Worm (Caenorhabditis elegans) whole organism, midembryonic: Measurements from ENCODE around the gene C50H2.4.

Experiments used
- T22C8.4 ChIP-seq: fragments of 200-800 bp; sonication (Bioruptor generic); IDR thresholded peaks from 2 replicates; pipeline ENCODE4 v1.3.6; 2022; ENCODE audit warnings: missing genetic modification characterization, missing compliant biosample characterization
- cog-1 ChIP-seq: sonication (generic microtip); optimal IDR thresholded peaks from 2 replicates; lab custom pipeline; 2016; ENCODE audit warnings: missing genetic modification characterization, missing compliant biosample characterization
- flt-1 ChIP-seq: fragments of 200-800 bp; sonication (Bioruptor generic); IDR thresholded peaks from 2 replicates; pipeline ENCODE4 v1.3.6; 2022; ENCODE audit warnings: missing genetic modification characterization, missing compliant biosample characterization
- klf-2 ChIP-seq: fragments of 200-800 bp; sonication (Bioruptor generic); conservative IDR thresholded peaks from 2 replicates; pipeline ENCODE4 v1.3.6; 2022; ENCODE audit warnings: missing genetic modification reagents, missing genetic modification characterization, missing compliant biosample characterization
- med-1 ChIP-seq: sonication (generic microtip); optimal IDR thresholded peaks from 2 replicates; lab custom pipeline; 2017; ENCODE audit warnings: missing genetic modification characterization, mild to moderate bottlenecking, missing compliant biosample characterization, antibody characterized with exemption, missing genetic modification reagents; ENCODE audit not compliant: insufficient read depth
- ref-1 ChIP-seq: fragments of 200-800 bp; sonication (Bioruptor generic); conservative IDR thresholded peaks from 2 replicates; pipeline ENCODE4 v1.3.6; 2022; ENCODE audit warnings: missing genetic modification reagents, missing genetic modification characterization, missing compliant biosample characterization
- tab-1 ChIP-seq: fragments of 200-800 bp; sonication (Bioruptor generic); IDR thresholded peaks from 2 replicates; pipeline ENCODE4 v1.3.6; 2022; ENCODE audit warnings: missing genetic modification characterization, missing compliant biosample characterization
- ztf-23 ChIP-seq: fragments of 200-800 bp; sonication (Bioruptor generic); IDR thresholded peaks from 2 replicates; pipeline ENCODE4 v1.3.6; 2022; ENCODE audit warnings: missing genetic modification reagents, missing genetic modification characterization, missing compliant biosample characterization
- ztf-29 ChIP-seq: fragments of 200-800 bp; sonication (Bioruptor generic); IDR thresholded peaks from 2 replicates; pipeline ENCODE4 v1.3.6; 2022; ENCODE audit warnings: missing genetic modification reagents, missing genetic modification characterization, missing compliant biosample characterization

Gene C50H2.4

DNA sequence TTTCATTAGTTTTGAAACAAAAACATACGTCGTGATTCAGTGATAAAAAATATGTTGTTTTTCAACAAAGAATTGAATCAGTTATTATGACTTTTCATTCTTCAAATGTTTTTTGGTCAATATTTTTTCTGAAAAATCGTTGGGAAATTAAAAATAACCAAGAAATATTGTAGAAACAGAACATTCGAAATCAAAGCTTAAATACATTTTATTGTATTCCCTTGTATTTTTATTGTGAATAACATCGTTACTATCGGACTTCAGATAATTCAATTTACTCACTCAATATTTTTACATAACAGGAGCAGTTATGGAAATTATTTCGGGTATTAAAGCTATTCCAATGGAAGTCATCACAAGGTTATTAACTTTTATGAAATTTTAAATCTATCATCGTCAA lies at the start of gene C50H2.4:
Gene C50H2.4, plus strand, starts transcription at position 301 of the 400 bp plus-strand sequence.
- TF ChIP-seq tab-1 (no peak), flt-1 (GFP tag; lab: Robert Waterston, UW) (no peak)

DNA sequence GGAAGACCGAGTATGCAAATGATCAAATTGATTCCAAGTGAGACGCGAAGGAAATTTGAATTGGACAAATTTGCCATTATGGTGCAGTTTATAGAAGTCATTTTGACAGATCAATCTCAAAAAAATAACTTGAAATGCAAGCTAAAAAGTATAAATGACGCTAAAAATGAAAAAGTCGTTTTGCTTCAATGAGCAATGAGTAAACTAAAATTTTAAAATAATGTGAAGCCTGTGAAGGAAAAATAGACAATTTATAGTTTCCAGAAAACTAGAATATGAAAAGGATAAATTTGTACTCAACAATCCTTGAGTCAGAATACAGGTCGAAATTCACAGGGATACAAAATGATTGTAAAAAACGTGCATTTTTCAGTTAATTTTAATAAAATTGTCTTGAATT lies 48.5 kb upstream of the C50H2.4 start, which contains the start of gene srab-17:
Gene srab-17, minus strand, starts transcription at position 101 of the 400 bp plus-strand sequence.
- TF ChIP-seq cog-1 (no peak), ref-1 (GFP tag; lab: Robert Waterston, UW) (no peak), ztf-29 (GFP tag; lab: Robert Waterston, UW) (no peak), tab-1 (no peak), ztf-23 (GFP tag; lab: Robert Waterston, UW) (no peak), flt-1 (GFP tag; lab: Robert Waterston, UW) (no peak), med-1 (GFP tag; lab: Kevin White, UChicago) (no peak), klf-2 (no peak)

ce11 chrV:9871339-9871738 lies 45.4 kb upstream of the C50H2.4 start, which contains the start of gene srab-18:
Gene srab-18, minus strand, starts transcription at chrV:9871439.
- no peak for TF ChIP-seq tab-1
- no peak for TF ChIP-seq T22C8.4 (GFP tag; lab: Robert Waterston, UW)
- no peak for TF ChIP-seq cog-1
- TF ChIP-seq ref-1 (GFP tag; lab: Robert Waterston, UW) = no peak
- no peak for TF ChIP-seq klf-2
- no peak for TF ChIP-seq flt-1 (GFP tag; lab: Robert Waterston, UW)
- no peak for TF ChIP-seq ztf-29 (GFP tag; lab: Robert Waterston, UW)
- no peak for TF ChIP-seq ztf-23 (GFP tag; lab: Robert Waterston, UW)
- no peak for TF ChIP-seq med-1 (GFP tag; lab: Kevin White, UChicago)

ce11 chrV:9879404-9879803 lies 37.4 kb upstream of the C50H2.4 start, which contains the start of gene srab-26:
Gene srab-26, minus strand, starts transcription at chrV:9879504.
- TF ChIP-seq cog-1 (no peak), klf-2 (no peak), flt-1 (GFP tag; lab: Robert Waterston, UW) (no peak), tab-1 (no peak), ztf-29 (GFP tag; lab: Robert Waterston, UW) (no peak), ztf-23 (GFP tag; lab: Robert Waterston, UW) (no peak), med-1 (GFP tag; lab: Kevin White, UChicago) (no peak), ref-1 (GFP tag; lab: Robert Waterston, UW) (no peak), T22C8.4 (GFP tag; lab: Robert Waterston, UW) (no peak)

DNA sequence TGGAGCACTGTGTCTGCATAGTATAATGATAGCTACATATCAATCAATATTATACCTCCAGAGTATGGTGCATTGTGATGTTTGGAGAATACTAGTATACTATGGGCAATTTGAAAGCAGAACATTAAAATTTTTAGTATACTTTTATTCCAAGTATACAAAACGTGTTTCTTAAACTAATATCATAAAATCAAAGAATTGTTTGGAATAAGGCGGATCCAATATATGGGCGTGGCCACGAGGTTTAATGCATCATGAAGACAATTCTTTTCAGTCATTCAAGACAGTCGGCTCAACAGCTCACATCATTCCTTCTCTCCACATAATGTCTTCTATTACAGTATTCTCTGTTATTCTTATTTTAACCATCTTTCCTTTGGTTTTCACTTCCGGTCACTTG lies 36.9 kb upstream of the C50H2.4 start, which contains the start of gene sdz-31:
Gene sdz-31, plus strand, starts transcription at position 301 of the 400 bp plus-strand sequence.
- TF ChIP-seq ztf-23 (GFP tag; lab: Robert Waterston, UW) (no peak), tab-1 (no peak), flt-1 (GFP tag; lab: Robert Waterston, UW) (no peak)

DNA sequence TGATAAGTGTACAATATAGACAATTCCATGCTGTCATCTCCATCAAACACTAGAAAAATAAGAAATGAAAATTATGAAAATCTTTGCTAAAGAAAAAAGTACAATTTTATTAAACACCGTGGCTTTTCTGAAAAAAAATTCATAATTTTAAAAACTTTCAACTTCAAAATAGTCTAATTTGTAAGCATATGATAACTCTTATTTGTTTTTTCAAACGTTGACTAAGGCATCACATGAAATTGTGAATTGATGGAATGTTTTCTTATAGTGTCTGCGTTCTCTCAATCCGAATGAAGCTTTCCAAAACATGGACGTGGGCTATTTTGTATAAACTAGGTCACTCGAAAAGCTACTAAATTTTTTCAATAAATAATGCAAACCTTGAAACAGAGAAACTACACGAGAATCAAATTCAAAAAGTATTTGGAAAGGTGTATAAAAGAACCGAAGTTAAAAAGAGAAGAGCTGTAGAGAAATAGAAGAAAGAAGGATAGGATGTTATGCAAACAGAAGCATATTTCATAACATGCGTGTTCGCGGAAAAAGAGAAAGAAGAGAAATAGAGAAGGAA lies 30.8 kb upstream of the C50H2.4 start, which contains the start of gene clp-9:
Gene clp-9, minus strand, starts transcription at position 51 of the 571 bp plus-strand sequence.
- TF ChIP-seq med-1 (GFP tag; lab: Kevin White, UChicago) = no peak
- TF ChIP-seq ztf-23 (GFP tag; lab: Robert Waterston, UW) = no peak
- TF ChIP-seq ref-1 (GFP tag; lab: Robert Waterston, UW) = no peak

DNA sequence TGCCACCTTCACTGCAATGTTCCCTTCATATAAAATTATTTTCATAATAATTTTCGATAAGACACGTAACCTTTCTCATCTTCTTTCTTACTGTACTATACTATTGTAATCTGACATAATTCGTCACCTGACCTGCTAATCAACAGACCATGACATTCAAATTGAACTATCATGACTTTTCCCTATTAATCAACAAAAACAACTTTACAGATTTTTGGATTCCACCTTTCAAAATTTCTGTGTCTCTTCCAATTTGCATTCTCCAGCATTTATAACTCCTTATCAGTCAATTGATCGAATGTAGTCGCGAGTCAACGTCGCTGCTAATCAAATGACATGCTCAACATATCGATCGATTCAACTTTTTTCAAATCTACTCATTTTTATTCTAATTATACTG lies 27.1 kb upstream of the C50H2.4 start, which contains the start of gene fshr-1:
Gene fshr-1, plus strand, starts transcription at position 209 of the 400 bp plus-strand sequence.
- no peak for TF ChIP-seq flt-1 (GFP tag; lab: Robert Waterston, UW)
- no peak for TF ChIP-seq cog-1
- TF ChIP-seq ztf-29 (GFP tag; lab: Robert Waterston, UW) = no peak
- TF ChIP-seq ref-1 (GFP tag; lab: Robert Waterston, UW) = no peak
- TF ChIP-seq T22C8.4 (GFP tag; lab: Robert Waterston, UW) = no peak
- TF ChIP-seq med-1 (GFP tag; lab: Kevin White, UChicago) = no peak
- no peak for TF ChIP-seq tab-1
- no peak for TF ChIP-seq klf-2
- no peak for TF ChIP-seq ztf-23 (GFP tag; lab: Robert Waterston, UW)

- no peak for TF ChIP-seq ztf-23 (GFP tag; lab: Robert Waterston, UW)
- no peak for TF ChIP-seq med-1 (GFP tag; lab: Kevin White, UChicago)
- TF ChIP-seq klf-2 = no peak
- no peak for TF ChIP-seq cog-1
- TF ChIP-seq ref-1 (GFP tag; lab: Robert Waterston, UW) = no peak
- no peak for TF ChIP-seq T22C8.4 (GFP tag; lab: Robert Waterston, UW)
- TF ChIP-seq tab-1 = no peak
These were observed 17.5 kb upstream of the C50H2.4 start, which contains the start of gene egl-47 for ce11 chrV:9899278-9899677. Gene egl-47, plus strand, starts transcription at chrV:9899578.

DNA sequence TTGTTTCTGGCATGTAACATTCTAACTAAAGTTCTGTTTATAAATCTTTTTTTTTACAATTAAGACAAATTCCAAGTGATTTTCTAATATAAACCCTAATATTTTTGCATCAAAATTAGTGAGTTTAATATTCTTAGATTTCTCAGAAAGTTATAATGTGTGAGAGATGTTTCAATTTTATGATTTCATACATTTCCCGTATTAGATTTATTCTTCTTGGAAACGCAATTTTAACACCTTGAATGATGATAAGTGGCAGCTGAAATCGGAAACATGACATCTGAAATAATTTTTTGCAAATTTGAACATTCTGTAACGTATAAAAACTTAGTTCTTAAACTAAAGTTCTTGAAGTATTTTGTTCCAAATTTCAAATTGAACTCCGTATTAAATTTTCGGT lies 15.6 kb upstream of the C50H2.4 start:
- TF ChIP-seq flt-1 (GFP tag; lab: Robert Waterston, UW) (no peak), T22C8.4 (GFP tag; lab: Robert Waterston, UW) (no peak), med-1 (GFP tag; lab: Kevin White, UChicago) (no peak), klf-2 (no peak), ref-1 (GFP tag; lab: Robert Waterston, UW) (no peak), ztf-23 (GFP tag; lab: Robert Waterston, UW) (no peak), tab-1 (no peak), ztf-29 (GFP tag; lab: Robert Waterston, UW) (no peak), cog-1 (no peak)

DNA sequence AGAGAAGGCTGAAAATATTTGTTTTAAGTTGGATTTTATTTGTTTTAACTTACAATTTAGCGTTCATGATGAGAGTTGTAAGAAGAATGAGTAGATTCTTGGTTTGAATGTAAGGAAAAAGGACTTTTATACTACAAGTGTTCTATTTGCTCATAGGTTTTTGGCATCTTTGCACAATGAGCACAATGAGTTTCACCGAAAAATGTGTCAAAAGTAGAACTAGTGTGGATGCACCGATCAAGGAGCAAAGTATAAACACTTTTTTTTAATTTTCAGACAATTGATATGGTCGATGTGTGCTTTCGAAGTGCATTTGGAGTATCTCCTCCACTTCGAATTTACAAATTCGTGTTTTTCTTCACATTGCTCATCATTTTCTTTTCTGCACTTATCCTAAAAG lies 10.7 kb upstream of the C50H2.4 start, which contains the start of gene fipr-11:
Gene fipr-11, minus strand, starts transcription at position 101 of the 400 bp plus-strand sequence.
- no peak for TF ChIP-seq T22C8.4 (GFP tag; lab: Robert Waterston, UW)
- no peak for TF ChIP-seq ref-1 (GFP tag; lab: Robert Waterston, UW)
- no peak for TF ChIP-seq flt-1 (GFP tag; lab: Robert Waterston, UW)
- TF ChIP-seq tab-1 = no peak
- TF ChIP-seq ztf-29 (GFP tag; lab: Robert Waterston, UW) = no peak
- TF ChIP-seq ztf-23 (GFP tag; lab: Robert Waterston, UW) = no peak
- no peak for TF ChIP-seq med-1 (GFP tag; lab: Kevin White, UChicago)
- no peak for TF ChIP-seq klf-2
- no peak for TF ChIP-seq cog-1
